Worm (Caenorhabditis elegans): ENCODE results near the gene mpz-1.

The mpz-1 gene

ce11 chrII:10693655-10694054, 84.3 kb downstream of the mpz-1 start, which contains the start of gene gbh-1 (continued):
- no peak for TF ChIP-seq egl-27 (tag; optimal IDR thresholded peaks at IDR 0.05)
- no peak for TF ChIP-seq elt-1 (tag; optimal IDR thresholded peaks at IDR 0.05)
